Worm (Caenorhabditis elegans) whole organism, L1 larva: ENCODE data around the gene T26E4.9.
A peak's percentile ranks its signal among the peaks of the same experiment; 100 is the strongest.
"Not testable (repeated sequence)": the region's sequence is repeated elsewhere in the genome, so short reads cannot be mapped to it uniquely, and the experiment has no call there.

Source experiments
- aly-2 ChIP-seq: fragments of 150-350 bp; optimal IDR thresholded peaks from 2 replicates; lab custom pipeline; 2014; ENCODE audit warnings: missing biosample characterization, missing genetic modification characterization
- ceh-90 ChIP-seq: sonication (generic microtip); optimal IDR thresholded peaks from 2 replicates; lab custom pipeline; 2016; ENCODE audit warnings: missing genetic modification characterization, missing compliant biosample characterization
- efl-1 ChIP-seq, 4 experiments: fragments of 150-350 bp; optimal IDR thresholded peaks in 3 of 4; peaks in 1 of 4; 1 replicate in 1 of 4; 2 replicates in 3 of 4; lab custom pipeline; 2014; ENCODE audit warnings: missing biosample characterization in 2 of 4, missing genetic modification characterization in 2 of 4, missing genetic modification reagents in 2 of 4
- egl-13 ChIP-seq: sonication (generic microtip); optimal IDR thresholded peaks from 2 replicates; lab custom pipeline; 2016; ENCODE audit warnings: missing genotype, missing genetic modification reagents, missing genetic modification characterization, missing compliant biosample characterization
- egl-27 ChIP-seq, 2 experiments: fragments of 150-350 bp in 1 of 2; sonication (generic microtip); optimal IDR thresholded peaks; 3 replicates each; lab custom pipeline; 2017 to 2018; ENCODE audit warnings: missing biosample characterization in 2 of 2, missing genetic modification characterization in 2 of 2, missing genetic modification reagents in 2 of 2
- elt-3 ChIP-seq, 6 experiments: fragments of 150-350 bp in 1 of 6; sonication (generic microtip); optimal IDR thresholded peaks; 2 replicates each; lab custom pipeline; 2017 to 2018; ENCODE audit warnings: missing biosample characterization in 6 of 6, missing genetic modification characterization in 6 of 6, inconsistent platforms in 1 of 6
- ets-5 ChIP-seq: fragments of 200-800 bp; sonication (Bioruptor generic); IDR thresholded peaks from 2 replicates; pipeline ENCODE4 v1.3.6; 2022; ENCODE audit warnings: missing genetic modification characterization, missing compliant biosample characterization
- fkh-4 ChIP-seq: sonication (generic microtip); optimal IDR thresholded peaks from 2 replicates; lab custom pipeline; 2016; ENCODE audit warnings: missing compliant biosample characterization, missing genetic modification characterization, borderline replicate concordance
- fos-1 ChIP-seq: fragments of 150-350 bp; optimal IDR thresholded peaks from 2 replicates; lab custom pipeline; 2014; ENCODE audit warnings: missing biosample characterization, missing genetic modification characterization
- hlh-17 ChIP-seq: fragments of 200-800 bp; sonication (Bioruptor generic); optimal IDR thresholded peaks from 2 replicates; lab custom pipeline; 2018; ENCODE audit warnings: missing genetic modification characterization, mild to moderate bottlenecking, missing compliant biosample characterization, moderate library complexity, borderline replicate concordance
- hlh-4 ChIP-seq: sonication (generic microtip); optimal IDR thresholded peaks from 2 replicates; lab custom pipeline; 2016; ENCODE audit warnings: mild to moderate bottlenecking, missing genetic modification characterization, missing compliant biosample characterization
- lin-13 ChIP-seq: fragments of 150-350 bp; optimal IDR thresholded peaks from 2 replicates; lab custom pipeline; 2014; ENCODE audit warnings: missing biosample characterization, missing genetic modification reagents, missing genetic modification characterization
- lin-15B ChIP-seq: fragments of 150-350 bp; sonication (generic microtip); optimal IDR thresholded peaks from 3 replicates; lab custom pipeline; 2014; ENCODE audit warnings: missing biosample characterization, missing genetic modification characterization
- lin-35 ChIP-seq, 2 experiments: fragments of 150-350 bp; optimal IDR thresholded peaks; 2 replicates each; lab custom pipeline; 2014; ENCODE audit warnings: missing biosample characterization in 2 of 2, missing genetic modification characterization in 2 of 2, missing genetic modification reagents in 2 of 2
- lsy-2 ChIP-seq, 2 experiments: fragments of 150-350 bp; optimal IDR thresholded peaks; 2 replicates each; lab custom pipeline; 2014; ENCODE audit warnings: missing biosample characterization in 2 of 2, missing genetic modification characterization in 2 of 2
- mep-1 ChIP-seq: fragments of 150-350 bp; optimal IDR thresholded peaks from 2 replicates; lab custom pipeline; 2014; ENCODE audit warnings: missing biosample characterization, missing genetic modification characterization
- nhr-11 ChIP-seq: fragments of 150-350 bp; optimal IDR thresholded peaks from 2 replicates; lab custom pipeline; 2014; ENCODE audit warnings: missing biosample characterization, missing genetic modification characterization
- nhr-237 ChIP-seq: fragments of 150-350 bp; optimal IDR thresholded peaks from 2 replicates; lab custom pipeline; 2014; ENCODE audit warnings: missing biosample characterization, missing genetic modification characterization
- nhr-47 ChIP-seq: sonication (generic microtip); optimal IDR thresholded peaks from 2 replicates; lab custom pipeline; 2016; ENCODE audit warnings: mild to moderate bottlenecking, missing genetic modification characterization, moderate library complexity, missing compliant biosample characterization
- nhr-71 ChIP-seq: sonication (generic microtip); optimal IDR thresholded peaks from 2 replicates; lab custom pipeline; 2016; ENCODE audit warnings: mild to moderate bottlenecking, missing genetic modification characterization, moderate library complexity, missing compliant biosample characterization
- nhr-76 ChIP-seq: sonication (generic microtip); optimal IDR thresholded peaks from 2 replicates; lab custom pipeline; 2017; ENCODE audit warnings: missing biosample characterization, missing genetic modification characterization
- nhr-77 ChIP-seq: fragments of 150-350 bp; optimal IDR thresholded peaks from 2 replicates; lab custom pipeline; 2014; ENCODE audit warnings: missing biosample characterization, missing genetic modification characterization
- nhr-84 ChIP-seq: sonication (generic microtip); optimal IDR thresholded peaks from 2 replicates; lab custom pipeline; 2017; ENCODE audit warnings: missing biosample characterization, missing genetic modification characterization
- rnt-1 ChIP-seq: sonication (generic microtip); optimal IDR thresholded peaks from 2 replicates; lab custom pipeline; 2016; ENCODE audit warnings: mild to moderate bottlenecking, missing genetic modification characterization, moderate library complexity, missing compliant biosample characterization
- snpc-4 ChIP-seq: fragments of 150-350 bp; optimal IDR thresholded peaks from 2 replicates; lab custom pipeline; 2014; ENCODE audit warnings: missing biosample characterization, missing genetic modification characterization
- snu-23 ChIP-seq: sonication (generic microtip); optimal IDR thresholded peaks from 2 replicates; lab custom pipeline; 2016; ENCODE audit warnings: missing genetic modification characterization, missing compliant biosample characterization
- swsn-7 ChIP-seq: sonication (generic microtip); optimal IDR thresholded peaks from 2 replicates; lab custom pipeline; 2016; ENCODE audit warnings: missing genetic modification characterization, missing compliant biosample characterization
- tbx-2 ChIP-seq: sonication (generic microtip); optimal IDR thresholded peaks from 2 replicates; lab custom pipeline; 2016; ENCODE audit warnings: missing genetic modification characterization, missing compliant biosample characterization
- unc-30 ChIP-seq: sonication (generic microtip); optimal IDR thresholded peaks from 2 replicates; lab custom pipeline; 2017; ENCODE audit warnings: missing biosample characterization, missing genetic modification characterization
- unc-62 ChIP-seq: fragments of 150-350 bp; optimal IDR thresholded peaks from 2 replicates; lab custom pipeline; 2014; ENCODE audit warnings: missing biosample characterization, missing genetic modification reagents, missing genetic modification characterization
- xbp-1 ChIP-seq: sonication (generic microtip); optimal IDR thresholded peaks from 2 replicates; lab custom pipeline; 2016; ENCODE audit warnings: missing genetic modification characterization, missing compliant biosample characterization
- zag-1 ChIP-seq: fragments of 150-350 bp; optimal IDR thresholded peaks from 2 replicates; lab custom pipeline; 2014; ENCODE audit warnings: missing biosample characterization, missing genetic modification characterization
- zip-4 ChIP-seq: fragments of 200-800 bp; sonication (Bioruptor generic); optimal IDR thresholded peaks from 2 replicates; lab custom pipeline; 2018; ENCODE audit warnings: mild to moderate bottlenecking, missing genetic modification characterization, moderate library complexity, missing compliant biosample characterization

Gene T26E4.9

DNA sequence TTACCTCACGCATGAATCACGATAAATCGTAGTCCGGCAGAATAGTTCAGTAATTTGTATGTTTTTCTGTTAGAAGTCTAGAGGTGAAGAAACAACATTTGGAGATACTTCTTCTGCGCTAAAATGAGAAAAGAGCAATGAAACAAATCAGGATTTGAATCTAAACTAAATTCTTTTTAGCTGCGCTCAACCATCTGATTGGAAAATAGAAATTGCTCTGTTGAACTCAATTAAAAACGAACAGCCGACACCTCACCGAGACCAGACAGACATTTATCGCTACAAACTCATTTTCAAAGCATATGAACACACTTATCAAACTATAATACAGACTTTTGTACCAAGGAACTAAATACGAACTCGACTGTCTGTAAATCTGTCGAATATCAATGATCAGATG is at the start of gene T26E4.9:
Gene T26E4.9, minus strand, starts transcription at position 101 of the 400 bp plus-strand sequence.
- not testable (repeated sequence) for TF ChIP-seq nhr-47; nhr-76 (tag; lab: Kevin White, UChicago); lsy-2 (tag; optimal IDR thresholded peaks at IDR 0.05; lab: Kevin White, UChicago)
- TF ChIP-seq, all 84 proteins: peak for 0; not testable (repeated sequence) for 84

DNA sequence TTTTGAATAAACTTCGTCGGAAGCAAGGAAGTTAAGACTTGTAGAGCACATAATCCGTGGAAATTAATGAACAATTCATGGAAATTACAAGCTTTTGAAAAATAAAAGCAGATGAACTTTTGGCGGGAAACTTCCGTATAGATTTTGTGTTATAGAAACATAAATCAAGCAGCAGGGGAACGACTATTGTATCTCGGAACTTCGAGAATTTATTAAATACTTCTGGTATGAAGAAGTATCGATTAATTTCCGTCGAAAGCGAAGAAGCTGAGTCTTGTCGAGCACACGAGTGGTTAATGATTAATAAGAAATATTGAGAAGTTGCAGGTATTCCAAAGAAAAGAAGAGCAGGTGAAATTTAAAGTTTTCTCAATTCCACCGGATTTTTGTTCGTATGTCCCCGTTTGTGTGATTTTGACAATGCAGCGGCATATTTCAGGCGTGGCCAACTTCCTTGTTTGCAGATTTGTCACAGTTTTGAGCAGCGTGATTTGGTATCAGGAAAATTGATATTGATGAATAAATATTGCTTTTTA is 47.8 kb upstream of the T26E4.9 start, which contains the start of gene srh-147:
Gene srh-147, minus strand, starts transcription at position 51 of the 536 bp plus-strand sequence.
- TF ChIP-seq hlh-4 (tag; lab: Kevin White, UChicago): peak; percentile 92
- TF ChIP-seq, all 84 proteins: peak for 1; not testable (repeated sequence) for 83

DNA sequence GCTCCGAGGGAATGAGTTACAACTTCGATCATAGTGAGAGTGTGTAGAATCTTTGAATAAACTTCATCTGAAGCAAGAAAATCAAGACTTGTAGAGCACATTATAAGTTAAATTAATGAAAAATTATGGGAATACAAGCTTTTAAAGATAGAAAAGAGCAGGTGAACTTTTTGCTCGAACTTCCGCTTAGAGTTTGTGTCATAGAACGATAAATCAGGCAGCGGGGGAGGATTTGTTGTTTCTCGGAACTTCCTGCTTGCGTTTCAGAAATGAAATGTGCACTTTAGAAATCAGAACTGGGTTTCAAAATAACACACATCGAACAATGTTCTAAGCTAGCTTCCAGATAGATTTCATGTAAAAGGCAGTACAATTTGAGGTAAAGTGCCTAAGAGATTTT is 38.6 kb upstream of the T26E4.9 start, which contains the start of gene srh-149:
Gene srh-149, minus strand, starts transcription at position 101 of the 400 bp plus-strand sequence.
- TF ChIP-seq nhr-77 (tag; lab: Kevin White, UChicago) (no peak), lin-35 (GFP tag; optimal IDR thresholded peaks at IDR 0.05; lab: Kevin White, UChicago) (no peak), efl-1 (optimal IDR thresholded peaks at IDR 0.05; lab: Kevin White, UChicago) (no peak), efl-1 (GFP tag; optimal IDR thresholded peaks at IDR 0.05 in 1 of 2; lab: Kevin White, UChicago) (no peak), hlh-4 (tag; lab: Kevin White, UChicago) (peak; percentile 50)

DNA sequence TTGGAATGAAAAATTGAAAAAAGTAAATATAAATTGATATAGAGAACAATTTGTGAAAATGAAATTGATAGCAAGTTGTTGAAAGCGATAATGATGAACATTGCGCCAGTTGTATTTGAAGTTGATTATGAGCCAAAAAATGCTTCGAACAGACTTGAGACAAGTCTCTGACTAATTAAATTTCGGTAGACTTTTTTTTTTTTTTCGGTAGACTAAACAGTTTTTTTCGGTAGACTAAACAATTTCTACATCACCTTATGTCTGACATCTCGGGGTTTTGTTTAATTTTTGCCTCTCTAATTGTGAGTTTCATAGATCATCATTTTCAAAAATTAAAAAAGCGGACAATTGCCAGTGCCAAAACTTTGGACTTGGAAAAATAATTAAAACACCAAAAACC is 31.1 kb upstream of the T26E4.9 start, which contains the start of gene srbc-54:
Gene srbc-54, minus strand, starts transcription at position 101 of the 400 bp plus-strand sequence.
- no peak for TF ChIP-seq nhr-84
- TF ChIP-seq zip-4 (GFP tag; lab: Kevin White, UChicago): no peak
- no peak for TF ChIP-seq snpc-4
- TF ChIP-seq egl-27 (tag; optimal IDR thresholded peaks at IDR 0.05; lab: Kevin White, UChicago): no peak
- TF ChIP-seq aly-2 (tag; lab: Kevin White, UChicago): no peak
- no peak for TF ChIP-seq rnt-1 (tag; lab: Kevin White, UChicago)
- TF ChIP-seq lin-15B (tag; lab: Kevin White, UChicago): no peak
- no peak for TF ChIP-seq nhr-237 (tag; lab: Kevin White, UChicago)
- no peak for TF ChIP-seq mep-1 (tag; lab: Kevin White, UChicago)
- TF ChIP-seq nhr-11: no peak

DNA sequence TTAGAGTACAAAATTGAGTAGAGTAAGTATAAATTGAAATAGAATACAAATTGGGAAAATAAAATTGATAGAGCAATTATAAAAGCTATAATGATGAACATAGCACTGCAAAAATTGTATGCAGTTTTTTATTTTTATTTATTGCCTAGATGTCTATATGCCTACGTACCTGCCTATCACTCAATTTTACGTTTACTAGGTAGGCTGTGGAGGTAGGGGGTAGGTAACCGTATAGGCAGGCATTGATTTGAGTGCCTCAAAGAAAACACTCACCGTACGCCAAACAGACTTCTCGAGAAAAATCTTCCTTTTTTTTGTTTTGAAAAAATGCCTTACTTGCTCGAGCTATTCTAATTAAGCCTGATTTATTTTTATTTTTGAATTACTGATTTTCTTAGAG is 29.1 kb upstream of the T26E4.9 start, which contains the start of gene srbc-56:
Gene srbc-56, minus strand, starts transcription at position 101 of the 400 bp plus-strand sequence.
- TF ChIP-seq ets-5 (no peak), nhr-77 (tag; lab: Kevin White, UChicago) (no peak), fkh-4 (no peak), lsy-2 (tag; optimal IDR thresholded peaks at IDR 0.05; lab: Kevin White, UChicago) (no peak), lin-13 (no peak), egl-13 (tag; lab: Kevin White, UChicago) (no peak), tbx-2 (no peak), unc-62 (GFP tag; lab: Kevin White, UChicago) (no peak), zag-1 (tag; lab: Kevin White, UChicago) (no peak), unc-30 (no peak), elt-3 (tag; optimal IDR thresholded peaks at IDR 0.05; lab: Kevin White, UChicago) (no peak), hlh-17 (GFP tag; lab: Kevin White, UChicago) (no peak), nhr-71 (no peak), fos-1 (tag; lab: Kevin White, UChicago) (no peak), efl-1 (optimal IDR thresholded peaks at IDR 0.05; lab: Kevin White, UChicago) (no peak), efl-1 (GFP tag; optimal IDR thresholded peaks at IDR 0.05 in 1 of 2; lab: Kevin White, UChicago) (no peak), swsn-7 (tag; lab: Kevin White, UChicago) (no peak), snu-23 (no peak), xbp-1 (tag; lab: Kevin White, UChicago) (no peak), ceh-90 (tag; lab: Kevin White, UChicago) (no peak)
